Fruit fly (Drosophila melanogaster) whole organism, adult: Measurements from ENCODE around the gene IA-2.

Experiments used
- CG11617 ChIP-seq: fragments of 200-800 bp; sonication (Bioruptor generic); optimal IDR thresholded peaks from 2 replicates; lab custom pipeline; 2017; ENCODE audit warnings: mild to moderate bottlenecking, missing biosample characterization, missing genetic modification reagents, missing genetic modification characterization
- CG12768 ChIP-seq: fragments of 200-800 bp; sonication (Bioruptor generic); optimal IDR thresholded peaks from 2 replicates; lab custom pipeline; 2017; ENCODE audit warnings: missing biosample characterization, missing genetic modification characterization, mild to moderate bottlenecking, moderate library complexity, missing genetic modification reagents
- CG14711 ChIP-seq: fragments of 200-800 bp; sonication (Bioruptor generic); optimal IDR thresholded peaks from 2 replicates; lab custom pipeline; 2018; ENCODE audit warnings: missing biosample characterization, mild to moderate bottlenecking, missing genetic modification characterization, moderate library complexity
- CG1620 ChIP-seq: fragments of 200-800 bp; sonication (Bioruptor generic); optimal IDR thresholded peaks from 2 replicates; lab custom pipeline; 2016; ENCODE audit warnings: missing biosample characterization, missing genetic modification characterization
- CG33017 ChIP-seq: fragments of 200-800 bp; sonication (Bioruptor generic); optimal IDR thresholded peaks from 2 replicates; lab custom pipeline; 2018; ENCODE audit warnings: missing biosample characterization, mild to moderate bottlenecking, missing genetic modification characterization, moderate library complexity
- CG5204 ChIP-seq: fragments of 200-800 bp; sonication (Bioruptor generic); optimal IDR thresholded peaks from 2 replicates; lab custom pipeline; 2016; ENCODE audit warnings: missing biosample characterization, missing genetic modification characterization
- CG7045 ChIP-seq: fragments of 200-800 bp; sonication (Bioruptor generic); optimal IDR thresholded peaks from 2 replicates; lab custom pipeline; 2017; ENCODE audit warnings: missing biosample characterization, mild to moderate bottlenecking, missing genetic modification characterization
- CG7101 ChIP-seq: fragments of 200-800 bp; sonication (Bioruptor generic); optimal IDR thresholded peaks from 2 replicates; lab custom pipeline; 2018; ENCODE audit warnings: missing biosample characterization, mild to moderate bottlenecking, missing genetic modification characterization, moderate library complexity
- Clk ChIP-seq: fragments of 200-800 bp; sonication (Bioruptor generic); optimal IDR thresholded peaks from 2 replicates; lab custom pipeline; 2017; ENCODE audit warnings: missing biosample characterization, missing genetic modification characterization
- Crg-1 ChIP-seq: fragments of 200-800 bp; sonication (Bioruptor generic); optimal IDR thresholded peaks from 2 replicates; lab custom pipeline; 2016; ENCODE audit warnings: missing biosample characterization, missing genetic modification characterization
- Hr96 ChIP-seq: fragments of 200-800 bp; sonication (Bioruptor generic); optimal IDR thresholded peaks from 2 replicates; lab custom pipeline; 2016; ENCODE audit warnings: missing biosample characterization, missing genetic modification characterization
- Mnt ChIP-seq: fragments of 200-800 bp; sonication (Bioruptor generic); optimal IDR thresholded peaks from 2 replicates; lab custom pipeline; 2016; ENCODE audit warnings: missing biosample characterization, mild to moderate bottlenecking, missing genetic modification characterization
- bab1 ChIP-seq: fragments of 200-800 bp; sonication (Bioruptor generic); optimal IDR thresholded peaks from 3 replicates; lab custom pipeline; 2019; ENCODE audit warnings: missing biosample characterization, mild to moderate bottlenecking, missing genetic modification characterization, moderate library complexity
- cic ChIP-seq: fragments of 200-800 bp; sonication (Bioruptor generic); optimal IDR thresholded peaks from 2 replicates; lab custom pipeline; 2017; ENCODE audit warnings: missing biosample characterization, mild to moderate bottlenecking, missing genetic modification characterization, moderate library complexity
- cnc ChIP-seq, 2 experiments: fragments of >200 bp; optimal IDR thresholded peaks; 2 replicates each; lab custom pipeline; 2017
- kay ChIP-seq: fragments of 200-800 bp; sonication (Bioruptor generic); peaks from one replicate; lab custom pipeline; 2016; ENCODE audit warnings: missing biosample characterization, missing genetic modification characterization, borderline replicate concordance
- ovo ChIP-seq: fragments of 200-800 bp; sonication (Bioruptor generic); optimal IDR thresholded peaks from 2 replicates; lab custom pipeline; 2016; ENCODE audit warnings: missing biosample characterization, missing genetic modification characterization
- pad ChIP-seq: fragments of 200-800 bp; sonication (Bioruptor generic); optimal IDR thresholded peaks from 3 replicates; lab custom pipeline; 2017; ENCODE audit warnings: missing biosample characterization, missing genetic modification characterization, mild to moderate bottlenecking, moderate library complexity, missing genetic modification reagents
- tj ChIP-seq: fragments of 200-800 bp; sonication (Bioruptor generic); optimal IDR thresholded peaks from 3 replicates; lab custom pipeline; 2017; ENCODE audit warnings: missing biosample characterization, mild to moderate bottlenecking, missing genetic modification characterization, moderate library complexity
- toe ChIP-seq: fragments of 200-800 bp; sonication (Bioruptor generic); optimal IDR thresholded peaks from 2 replicates; lab custom pipeline; 2016; ENCODE audit warnings: missing biosample characterization, missing genetic modification characterization

The IA-2 gene

DNA sequence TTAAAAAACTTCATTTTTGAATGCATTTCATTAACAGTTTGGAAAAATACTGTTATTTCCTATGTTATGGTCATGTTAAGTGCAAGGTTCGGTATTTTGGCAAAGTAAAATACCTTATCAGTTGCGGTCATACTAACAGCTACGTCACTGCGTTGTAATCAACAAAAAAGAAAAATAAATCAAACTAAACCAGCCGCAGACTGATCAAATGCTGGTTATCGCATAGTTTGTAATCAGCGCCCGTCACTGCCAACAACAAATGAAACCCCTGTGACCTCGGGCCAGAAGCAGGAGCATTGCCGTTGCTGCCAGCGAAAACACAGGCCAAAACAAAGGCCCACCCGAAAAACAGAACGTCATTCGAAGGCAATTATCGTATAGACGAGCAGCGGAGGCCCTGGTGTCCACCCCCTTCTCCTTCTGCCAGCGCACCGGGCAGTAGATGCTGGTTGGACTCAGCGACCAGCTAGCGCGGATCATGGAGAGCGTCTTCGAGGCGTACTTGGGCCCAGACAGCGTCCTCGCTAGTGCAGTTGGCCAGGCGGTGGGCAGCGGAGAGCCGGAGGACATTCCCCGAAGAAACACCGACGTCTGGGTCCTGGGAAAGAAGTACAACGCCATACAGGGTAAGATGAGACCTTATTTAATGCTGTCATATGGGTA lies 33.1 kb upstream of the IA-2 start, which contains the start of gene Atg4a:
Gene Atg4a (plus strand): TSS at position 110 of the 663 bp plus-strand sequence.
- TF ChIP-seq bab1 (GFP tag; lab: Kevin White, UChicago) = peak; percentile 8
- peak; percentile 39 for TF ChIP-seq CG33017 (tag; lab: Kevin White, UChicago)
- TF ChIP-seq CG7101 (tag; lab: Kevin White, UChicago) = no peak
- no peak for TF ChIP-seq ovo
- TF ChIP-seq CG11617 = peak; percentile 63
- peak; percentile 34 for TF ChIP-seq CG7045 (GFP tag; lab: Kevin White, UChicago)
- peak; percentile 68 for TF ChIP-seq cic (GFP tag; lab: Kevin White, UChicago)

DNA sequence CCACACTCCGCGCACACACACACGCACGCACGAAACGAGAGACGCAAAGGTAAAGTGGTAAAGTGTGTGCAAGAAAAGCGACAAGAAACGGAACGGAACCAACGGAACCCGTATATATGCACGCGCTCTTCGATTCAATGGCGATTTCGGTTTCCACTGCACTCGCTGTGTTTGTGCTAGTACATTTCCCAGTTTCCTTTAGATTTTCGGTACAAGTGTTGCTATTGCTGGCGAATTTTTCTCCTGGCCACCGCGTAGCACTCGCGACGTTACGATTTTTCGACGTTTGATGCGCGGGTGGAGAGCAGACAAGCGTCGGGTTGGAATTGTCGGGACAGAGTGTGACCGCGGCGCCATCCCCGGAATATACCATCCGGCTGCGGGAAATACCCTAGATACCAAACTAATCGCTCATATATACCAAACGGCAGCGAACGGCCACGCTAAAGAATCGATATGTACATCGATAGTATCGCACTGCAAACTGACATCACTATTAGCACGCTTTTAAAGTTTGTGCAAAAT lies 29.7 kb upstream of the IA-2 start, which contains the start of the genes S and ast:
Gene S (minus strand): TSS at position 347 of the 525 bp plus-strand sequence.
Gene ast (plus strand): TSS at position 480 of the 525 bp plus-strand sequence.
- TF ChIP-seq cic (GFP tag; lab: Kevin White, UChicago) (no peak), ovo (peak; percentile 22), CG7101 (tag; lab: Kevin White, UChicago) (peak; percentile 46), Hr96 (GFP tag; lab: Kevin White, UChicago) (no peak), bab1 (GFP tag; lab: Kevin White, UChicago) (peak; percentile 66), pad (peak; percentile 32), CG33017 (tag; lab: Kevin White, UChicago) (no peak), CG12768 (GFP tag; lab: Kevin White, UChicago) (no peak), CG7045 (GFP tag; lab: Kevin White, UChicago) (peak; percentile 9), Crg-1 (GFP tag; lab: Kevin White, UChicago) (no peak), Mnt (GFP tag; lab: Kevin White, UChicago) (peak; percentile 72), CG14711 (tag; lab: Kevin White, UChicago) (peak; percentile 1), CG1620 (GFP tag; lab: Kevin White, UChicago) (peak; percentile 47)

- TF ChIP-seq cic (GFP tag; lab: Kevin White, UChicago) = peak; percentile 80
- no peak for TF ChIP-seq CG1620 (GFP tag; lab: Kevin White, UChicago)
- TF ChIP-seq CG12768 (GFP tag; lab: Kevin White, UChicago) = no peak
- no peak for TF ChIP-seq Hr96 (GFP tag; lab: Kevin White, UChicago)
- no peak for TF ChIP-seq Crg-1 (GFP tag; lab: Kevin White, UChicago)
Observed at dm6 chr2L:1077053-1077452, 29.2 kb upstream of the IA-2 start.

DNA sequence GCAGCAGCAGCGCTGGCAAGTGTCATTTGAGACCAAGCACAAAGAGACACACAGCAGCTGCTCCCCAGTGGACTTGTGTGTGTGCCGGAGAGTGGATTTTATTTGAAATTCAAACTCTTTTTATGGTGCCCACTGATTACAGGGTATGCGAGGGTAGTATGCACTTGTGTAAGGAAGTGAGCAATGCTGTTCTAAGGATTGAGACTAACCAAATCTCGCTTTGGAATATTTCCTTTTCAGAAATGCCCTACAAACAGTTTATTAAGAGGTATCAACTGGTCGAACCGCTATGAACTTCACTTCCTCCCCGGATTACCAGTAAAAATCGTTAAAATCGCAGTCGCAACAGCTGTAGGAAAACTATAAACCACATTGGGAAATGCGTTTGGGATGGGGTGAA lies 27.9 kb upstream of the IA-2 start:
- no peak for TF ChIP-seq kay (GFP tag; lab: Kevin White, UChicago)
- TF ChIP-seq CG7101 (tag; lab: Kevin White, UChicago) = peak; percentile 41

- TF ChIP-seq CG12768 (GFP tag; lab: Kevin White, UChicago) (no peak), CG14711 (tag; lab: Kevin White, UChicago) (peak; percentile 21), toe (no peak), CG1620 (GFP tag; lab: Kevin White, UChicago) (no peak), cic (GFP tag; lab: Kevin White, UChicago) (no peak), tj (peak; percentile 9), Mnt (GFP tag; lab: Kevin White, UChicago) (peak; percentile 1), cnc (optimal IDR thresholded peaks at IDR 0.05; lab: Kevin White, UChicago) (no peak), CG5204 (GFP tag; lab: Kevin White, UChicago) (no peak), CG11617 (no peak), CG7045 (GFP tag; lab: Kevin White, UChicago) (no peak), CG33017 (tag; lab: Kevin White, UChicago) (no peak), Clk (GFP tag; lab: Kevin White, UChicago) (no peak), Hr96 (GFP tag; lab: Kevin White, UChicago) (no peak), kay (GFP tag; lab: Kevin White, UChicago) (no peak), ovo (no peak), Crg-1 (GFP tag; lab: Kevin White, UChicago) (no peak), CG7101 (tag; lab: Kevin White, UChicago) (no peak), bab1 (GFP tag; lab: Kevin White, UChicago) (no peak), pad (no peak)
Observed at dm6 chr2L:1074180-1074864, 26.5 kb upstream of the IA-2 start.

dm6 chr2L:1073530-1073929 lies 25.7 kb upstream of the IA-2 start:
- TF ChIP-seq bab1 (GFP tag; lab: Kevin White, UChicago) (peak; percentile 56), CG7101 (tag; lab: Kevin White, UChicago) (no peak), tj (peak; percentile 55)
